Worm (Caenorhabditis elegans) whole organism, L1 larva: ENCODE measurements around the gene gfrp-1.

ENCODE experiments used
- egl-27 ChIP-seq, 2 experiments: fragments of 150-350 bp in 1 of 2; sonication (generic microtip); optimal IDR thresholded peaks; 3 replicates each; lab custom pipeline; 2017 to 2018; ENCODE audit warnings: missing biosample characterization in 2 of 2, missing genetic modification characterization in 2 of 2, missing genetic modification reagents in 2 of 2
- ets-5 ChIP-seq: fragments of 200-800 bp; sonication (Bioruptor generic); IDR thresholded peaks from 2 replicates; pipeline ENCODE4 v1.3.6; 2022; ENCODE audit warnings: missing genetic modification characterization, missing compliant biosample characterization
- lir-3 ChIP-seq: sonication (generic microtip); optimal IDR thresholded peaks from 2 replicates; lab custom pipeline; 2016; ENCODE audit warnings: mild to moderate bottlenecking, missing genetic modification characterization, moderate library complexity, missing compliant biosample characterization; ENCODE audit not compliant: poor library complexity
- ztf-11 ChIP-seq, 2 experiments: sonication (generic microtip); optimal IDR thresholded peaks; 2 replicates each; lab custom pipeline; 2016 to 2017; ENCODE audit warnings: missing genetic modification characterization in 2 of 2, missing biosample characterization in 1 of 2, missing compliant biosample characterization in 1 of 2

- TF ChIP-seq lir-3 (no peak), ets-5 (no peak), ztf-11 (tag; optimal IDR thresholded peaks at IDR 0.05; lab: Kevin White, UChicago) (no peak), egl-27 (tag; optimal IDR thresholded peaks at IDR 0.05; lab: Kevin White, UChicago) (no peak)
Observed at ce11 chrIV:218252-218651, 14.8 kb downstream of the gfrp-1 start, which contains the start of gene prdx-6.
